Fruit fly (Drosophila melanogaster) whole organism, wandering third instar larva: ENCODE results near the gene TMEM216.

ENCODE experiments used
- CG32264 ChIP-seq: fragments of 200-800 bp; sonication (Bioruptor generic); optimal IDR thresholded peaks from 2 replicates; lab custom pipeline; 2016; ENCODE audit warnings: missing biosample characterization, missing genetic modification characterization
- Mio ChIP-seq: sonication (Bioruptor generic); optimal IDR thresholded peaks from 2 replicates; lab custom pipeline; 2016; ENCODE audit warnings: missing biosample characterization, missing genetic modification characterization

dm6 chr3R:8729542-8729941 lies 13.5 kb downstream of the TMEM216 start, which contains the start of gene ranshi:
- TF ChIP-seq CG32264 (no peak), Mio (no peak)
